Fruit fly (Drosophila melanogaster): ENCODE measurements around the gene milt.
A peak's percentile ranks its signal among the peaks of the same experiment; 100 is the strongest.

The milt gene

dm6 chr2L:7023614-7024259 is 13.9 kb upstream of the milt start, which contains the start of gene Gart:
TSS of gene Gart (minus strand) at chr2L:7023898.
- no peak for TF ChIP-seq CG9705 (GFP tag; optimal IDR thresholded peaks at IDR 0.05)
- TF ChIP-seq Mio (GFP tag; optimal IDR thresholded peaks at IDR 0.05) = peak; percentile 53
- peak; percentile 92 for TF ChIP-seq h (GFP tag; optimal IDR thresholded peaks at IDR 0.05)
- TF ChIP-seq Sp1 (GFP tag; optimal IDR thresholded peaks at IDR 0.05) = peak; percentile 89
- TF ChIP-seq CG32264 (GFP tag; optimal IDR thresholded peaks at IDR 0.05) = peak; percentile 75
- peak; percentile 66 for TF ChIP-seq HLH106 (tag; optimal IDR thresholded peaks at IDR 0.05)
- peak; percentile 91 for TF ChIP-seq OdsH (GFP tag; optimal IDR thresholded peaks at IDR 0.05)
- peak; percentile 48 for TF ChIP-seq Jra (GFP tag; optimal IDR thresholded peaks at IDR 0.05)
- no peak for TF ChIP-seq pan (optimal IDR thresholded peaks at IDR 0.05)
- TF ChIP-seq dmrt93B (GFP tag; optimal IDR thresholded peaks at IDR 0.05) = no peak
- no peak for TF ChIP-seq jim (GFP tag; optimal IDR thresholded peaks at IDR 0.05)
- TF ChIP-seq Rel (GFP tag; optimal IDR thresholded peaks at IDR 0.05) = no peak
- TF ChIP-seq Rel (tag; optimal IDR thresholded peaks at IDR 0.05) = peak; percentile 39
- no peak for TF ChIP-seq CrebA (GFP tag; optimal IDR thresholded peaks at IDR 0.05; ENCODE audit: borderline replicate concordance)
- TF ChIP-seq lola (GFP tag; optimal IDR thresholded peaks at IDR 0.05) = no peak
- no peak for TF ChIP-seq Dif (GFP tag; optimal IDR thresholded peaks at IDR 0.05; ENCODE audit: partially characterized antibody)
- TF ChIP-seq Dfd (GFP tag; optimal IDR thresholded peaks at IDR 0.05) = no peak
- TF ChIP-seq usp (GFP tag; optimal IDR thresholded peaks at IDR 0.05) = no peak
- no peak for TF ChIP-seq GATAd (GFP tag; optimal IDR thresholded peaks at IDR 0.05)
- TF ChIP-seq tai (GFP tag; optimal IDR thresholded peaks at IDR 0.05) = no peak
- TF ChIP-seq foxo (GFP tag; optimal IDR thresholded peaks at IDR 0.05) = peak; percentile 40 to 91
- peak; percentile 91 for TF ChIP-seq fru (GFP tag; optimal IDR thresholded peaks at IDR 0.05)
- peak; percentile 64 for TF ChIP-seq woc (GFP tag; optimal IDR thresholded peaks at IDR 0.05)
- TF ChIP-seq brk (GFP tag; optimal IDR thresholded peaks at IDR 0.05) = peak; percentile 43
- no peak for TF ChIP-seq Hr78 (GFP tag; optimal IDR thresholded peaks at IDR 0.05)
- TF ChIP-seq Myc (optimal IDR thresholded peaks at IDR 0.05) = no peak
- TF ChIP-seq ey (GFP tag; optimal IDR thresholded peaks at IDR 0.05) = peak; percentile 92
- TF ChIP-seq dl (GFP tag; optimal IDR thresholded peaks at IDR 0.05; ENCODE audit: insufficient read depth in 1 of 2, partially characterized antibody in 2 of 2) = no peak
- peak; percentile 56 for TF ChIP-seq dsf (GFP tag; optimal IDR thresholded peaks at IDR 0.05; ENCODE audit: borderline replicate concordance)
- TF ChIP-seq psq (GFP tag; optimal IDR thresholded peaks at IDR 0.05) = peak; percentile 82
- peak; percentile 85 for TF ChIP-seq sage (GFP tag; optimal IDR thresholded peaks at IDR 0.05)
- peak; percentile 84 for TF ChIP-seq Hnf4 (GFP tag; optimal IDR thresholded peaks at IDR 0.05)
- TF ChIP-seq br (GFP tag; optimal IDR thresholded peaks at IDR 0.05) = peak; percentile 92
- TF ChIP-seq Hr83 (GFP tag; optimal IDR thresholded peaks at IDR 0.05; ENCODE audit: poor library complexity, severe bottlenecking) = no peak
- TF ChIP-seq N (GFP tag; optimal IDR thresholded peaks at IDR 0.05) = no peak
- no peak for TF ChIP-seq Abd-B (GFP tag; optimal IDR thresholded peaks at IDR 0.05)
- TF ChIP-seq sv (GFP tag; optimal IDR thresholded peaks at IDR 0.05) = peak; percentile 64
- TF ChIP-seq Vsx2 (GFP tag; optimal IDR thresholded peaks at IDR 0.05; ENCODE audit: partially characterized antibody) = no peak
- peak; percentile 91 for TF ChIP-seq rgr (GFP tag; optimal IDR thresholded peaks at IDR 0.05)

- TF ChIP-seq dl (GFP tag; optimal IDR thresholded peaks at IDR 0.05; ENCODE audit: insufficient read depth in 1 of 2, partially characterized antibody in 2 of 2) = no peak
- no peak for TF ChIP-seq usp (GFP tag; optimal IDR thresholded peaks at IDR 0.05)
- no peak for TF ChIP-seq Hr78 (GFP tag; optimal IDR thresholded peaks at IDR 0.05)
- TF ChIP-seq OdsH (GFP tag; optimal IDR thresholded peaks at IDR 0.05) = no peak
- no peak for TF ChIP-seq Mio (GFP tag; optimal IDR thresholded peaks at IDR 0.05)
- TF ChIP-seq Jra (GFP tag; optimal IDR thresholded peaks at IDR 0.05) = no peak
- TF ChIP-seq Dfd (GFP tag; optimal IDR thresholded peaks at IDR 0.05) = peak; percentile 95
- TF ChIP-seq Hnf4 (GFP tag; optimal IDR thresholded peaks at IDR 0.05) = no peak
Observed at dm6 chr2L:7025247-7025646, 12.4 kb upstream of the milt start.

Measured in whole organism, wandering third instar larva.